Fruit fly (Drosophila melanogaster) whole organism, embryonic: ENCODE measurements around the gene CG10863.

Source experiments
- Abd-B ChIP-seq: fragments of 200-800 bp; sonication (Bioruptor generic); optimal IDR thresholded peaks from 2 replicates; lab custom pipeline; 2018; ENCODE audit warnings: missing biosample characterization, mild to moderate bottlenecking, missing genetic modification characterization, moderate library complexity
- Asciz ChIP-seq: fragments of 200-800 bp; sonication (Bioruptor generic); optimal IDR thresholded peaks from 2 replicates; lab custom pipeline; 2017; ENCODE audit warnings: missing biosample characterization, mild to moderate bottlenecking, missing genetic modification characterization, missing genetic modification reagents
- Awh ChIP-seq: fragments of 200-800 bp; sonication (Bioruptor generic); IDR thresholded peaks from 2 replicates; pipeline ENCODE4, ENCODE4 v1.3.6; 2022; ENCODE audit warnings: missing biosample characterization, missing genetic modification characterization
- CG10147 ChIP-seq: fragments of 200-800 bp; sonication (Bioruptor generic); optimal IDR thresholded peaks from 2 replicates; lab custom pipeline; 2019; ENCODE audit warnings: missing biosample characterization, mild to moderate bottlenecking, missing genetic modification characterization, moderate library complexity
- CG10321 ChIP-seq: fragments of 200-800 bp; sonication (Bioruptor generic); IDR thresholded peaks from 2 replicates; pipeline ENCODE4 v1.3.6; 2022; ENCODE audit warnings: missing biosample characterization, missing genetic modification characterization
- CG11723 ChIP-seq: fragments of 200-800 bp; sonication (Bioruptor generic); optimal IDR thresholded peaks from 2 replicates; lab custom pipeline; 2017; ENCODE audit warnings: missing biosample characterization, mild to moderate bottlenecking, missing genetic modification characterization
- CG14667 ChIP-seq: fragments of 200-800 bp; sonication (Bioruptor generic); IDR thresholded peaks from 2 replicates; pipeline ENCODE4 v1.3.6; 2022; ENCODE audit warnings: missing biosample characterization, missing genetic modification characterization
- CG14860 ChIP-seq: fragments of 200-800 bp; sonication (Bioruptor generic); IDR thresholded peaks from 3 replicates; pipeline ENCODE4 v1.3.6; 2022; ENCODE audit warnings: missing biosample characterization, missing genetic modification characterization; ENCODE audit not compliant: partially characterized antibody
- CG1603 ChIP-seq: fragments of 200-800 bp; sonication (Bioruptor generic); optimal IDR thresholded peaks from 2 replicates; lab custom pipeline; 2019; ENCODE audit warnings: missing biosample characterization, mild to moderate bottlenecking, missing genetic modification characterization, moderate library complexity
- CG1647 ChIP-seq: fragments of 200-800 bp; sonication (Bioruptor generic); optimal IDR thresholded peaks from 3 replicates; lab custom pipeline; 2016; ENCODE audit warnings: missing biosample characterization, missing genetic modification characterization
- CG17186 ChIP-seq: fragments of 200-800 bp; sonication (Bioruptor generic); optimal IDR thresholded peaks from 3 replicates; lab custom pipeline; 2017; ENCODE audit warnings: missing biosample characterization, missing genetic modification reagents, missing genetic modification characterization
- CG17568 ChIP-seq: fragments of 200-800 bp; sonication (Bioruptor generic); optimal IDR thresholded peaks from 2 replicates; lab custom pipeline; 2018; ENCODE audit warnings: missing biosample characterization, mild to moderate bottlenecking, missing genetic modification characterization, moderate library complexity
- CG17829 ChIP-seq: fragments of 200-800 bp; optimal IDR thresholded peaks from 2 replicates; lab custom pipeline; 2019; ENCODE audit warnings: missing biosample characterization, mild to moderate bottlenecking, missing genetic modification characterization, moderate library complexity
- CG1792 ChIP-seq: fragments of 200-800 bp; sonication (Bioruptor generic); optimal IDR thresholded peaks from 2 replicates; lab custom pipeline; 2016; ENCODE audit warnings: missing biosample characterization, missing genetic modification characterization
- CG2889 ChIP-seq: fragments of 200-800 bp; sonication (Bioruptor generic); IDR thresholded peaks from 3 replicates; pipeline ENCODE4 v1.3.6; 2022; ENCODE audit warnings: missing biosample characterization, missing genetic modification characterization
- CG31224 ChIP-seq: fragments of 200-800 bp; sonication (Bioruptor generic); IDR thresholded peaks from 2 replicates; pipeline ENCODE4 v1.3.6; 2022; ENCODE audit warnings: missing biosample characterization, missing genetic modification characterization
- CG4282 ChIP-seq: fragments of 200-800 bp; sonication (Bioruptor generic); optimal IDR thresholded peaks from 2 replicates; lab custom pipeline; 2016; ENCODE audit warnings: missing biosample characterization, missing genetic modification characterization
- CG6175 ChIP-seq: fragments of 200-800 bp; sonication (Bioruptor generic); IDR thresholded peaks from 3 replicates; pipeline ENCODE4 v1.3.6; 2022; ENCODE audit warnings: missing biosample characterization, missing genetic modification characterization
- CG6654 ChIP-seq: fragments of 200-800 bp; sonication (Bioruptor generic); optimal IDR thresholded peaks from 2 replicates; lab custom pipeline; 2017; ENCODE audit warnings: missing biosample characterization, mild to moderate bottlenecking, missing genetic modification characterization
- CG7987 ChIP-seq: fragments of 200-800 bp; sonication (Bioruptor generic); optimal IDR thresholded peaks from 2 replicates; lab custom pipeline; 2018; ENCODE audit warnings: missing biosample characterization, mild to moderate bottlenecking, missing genetic modification characterization, moderate library complexity
- CG9609 ChIP-seq: fragments of 200-800 bp; sonication (Bioruptor generic); optimal IDR thresholded peaks from 3 replicates; lab custom pipeline; 2016; ENCODE audit warnings: missing biosample characterization, missing genetic modification characterization
- CHES-1-like ChIP-seq: fragments of 200-800 bp; sonication (Bioruptor generic); optimal IDR thresholded peaks from 2 replicates; lab custom pipeline; 2016; ENCODE audit warnings: missing biosample characterization, missing genetic modification characterization
- CTCF ChIP-seq: fragments of 200-800 bp; sonication (Bioruptor generic); optimal IDR thresholded peaks from 2 replicates; lab custom pipeline; 2017; ENCODE audit warnings: missing biosample characterization, mild to moderate bottlenecking, missing genetic modification characterization, moderate library complexity
- CkIIα-i1 ChIP-seq: fragments of 200-800 bp; sonication (Bioruptor generic); IDR thresholded peaks from 2 replicates; pipeline ENCODE4 v1.3.6; 2022; ENCODE audit warnings: missing biosample characterization, missing genetic modification characterization
- CrebB ChIP-seq: fragments of 200-800 bp; sonication (Bioruptor generic); optimal IDR thresholded peaks from 3 replicates; lab custom pipeline; 2018; ENCODE audit warnings: missing biosample characterization, mild to moderate bottlenecking, missing genetic modification characterization
- Dek ChIP-seq: fragments of 200-800 bp; sonication (Bioruptor generic); optimal IDR thresholded peaks from 3 replicates; lab custom pipeline; 2019; ENCODE audit warnings: missing biosample characterization, mild to moderate bottlenecking, missing genetic modification characterization, moderate library complexity
- Doc3 ChIP-seq: fragments of 200-800 bp; sonication (Bioruptor generic); IDR thresholded peaks from 3 replicates; pipeline ENCODE4 v1.3.6; 2022; ENCODE audit warnings: missing biosample characterization, missing genetic modification characterization; ENCODE audit not compliant: partially characterized antibody
- HmgD ChIP-seq: fragments of 200-800 bp; sonication (Bioruptor generic); optimal IDR thresholded peaks from 3 replicates; lab custom pipeline; 2016; ENCODE audit warnings: missing biosample characterization, missing genetic modification characterization
- NK7.1 ChIP-seq: fragments of 200-800 bp; sonication (Bioruptor generic); optimal IDR thresholded peaks from 3 replicates; lab custom pipeline; 2016; ENCODE audit warnings: missing biosample characterization, missing genetic modification characterization
- Ravus ChIP-seq: fragments of 200-800 bp; sonication (Bioruptor generic); IDR thresholded peaks from 2 replicates; pipeline ENCODE4 v1.3.6; 2022; ENCODE audit warnings: missing biosample characterization, missing genetic modification characterization
- Sox100B ChIP-seq: fragments of 200-800 bp; sonication (Bioruptor generic); optimal IDR thresholded peaks from 3 replicates; lab custom pipeline; 2018; ENCODE audit warnings: missing biosample characterization, mild to moderate bottlenecking, missing genetic modification characterization
- Sox102F ChIP-seq: fragments of 200-800 bp; sonication (Bioruptor generic); optimal IDR thresholded peaks from 2 replicates; lab custom pipeline; 2018; ENCODE audit warnings: missing biosample characterization, mild to moderate bottlenecking, missing genetic modification characterization, moderate library complexity
- Xrp1 ChIP-seq: fragments of 200-800 bp; sonication (Bioruptor generic); IDR thresholded peaks from 2 replicates; pipeline ENCODE4 v1.3.6; 2022; ENCODE audit warnings: missing biosample characterization, missing genetic modification characterization
- aop ChIP-seq: fragments of 200-800 bp; sonication (Bioruptor generic); IDR thresholded peaks from 2 replicates; pipeline ENCODE4 v1.3.6; 2022; ENCODE audit warnings: missing biosample characterization, missing genetic modification characterization
- cg ChIP-seq: fragments of 200-800 bp; sonication (Bioruptor generic); optimal IDR thresholded peaks from 3 replicates; lab custom pipeline; 2019; ENCODE audit warnings: missing biosample characterization, mild to moderate bottlenecking, missing genetic modification characterization, moderate library complexity
- croc ChIP-seq: fragments of 200-800 bp; sonication (Bioruptor generic); conservative IDR thresholded peaks from 3 replicates; pipeline ENCODE4 v1.3.6; 2022; ENCODE audit warnings: missing biosample characterization, missing genetic modification characterization
- danr ChIP-seq: fragments of 200-800 bp; sonication (Bioruptor generic); IDR thresholded peaks from 2 replicates; pipeline ENCODE4 v1.3.6; 2022; ENCODE audit warnings: missing biosample characterization, missing genetic modification characterization
- ftz-f1 ChIP-seq: fragments of 200-800 bp; sonication (Bioruptor generic); optimal IDR thresholded peaks from 2 replicates; lab custom pipeline; 2016; ENCODE audit warnings: missing biosample characterization, missing genetic modification characterization
- gcm ChIP-seq: fragments of 200-800 bp; sonication (Bioruptor generic); optimal IDR thresholded peaks from 2 replicates; lab custom pipeline; 2019; ENCODE audit warnings: missing biosample characterization, mild to moderate bottlenecking, missing genetic modification characterization, moderate library complexity
- gcm2 ChIP-seq: fragments of 200-800 bp; sonication (Bioruptor generic); optimal IDR thresholded peaks from 2 replicates; lab custom pipeline; 2016; ENCODE audit warnings: missing biosample characterization, missing genetic modification characterization
- jing ChIP-seq: fragments of 200-800 bp; sonication (Bioruptor generic); optimal IDR thresholded peaks from 2 replicates; lab custom pipeline; 2018; ENCODE audit warnings: missing biosample characterization, mild to moderate bottlenecking, missing genetic modification characterization
- jumu ChIP-seq: fragments of 200-800 bp; sonication (Bioruptor generic); optimal IDR thresholded peaks from 3 replicates; lab custom pipeline; 2016; ENCODE audit warnings: missing biosample characterization, missing genetic modification characterization
- nerfin-2 ChIP-seq: fragments of 200-800 bp; sonication (Bioruptor generic); IDR thresholded peaks from 2 replicates; pipeline ENCODE4 v1.3.6; 2022; ENCODE audit warnings: missing biosample characterization, missing genetic modification characterization; ENCODE audit not compliant: partially characterized antibody
- oc ChIP-seq: fragments of 200-800 bp; sonication (Bioruptor generic); optimal IDR thresholded peaks from 2 replicates; lab custom pipeline; 2018; ENCODE audit warnings: missing biosample characterization, mild to moderate bottlenecking, missing genetic modification characterization, moderate library complexity
- odd ChIP-seq: fragments of 200-800 bp; sonication (Bioruptor generic); optimal IDR thresholded peaks from 2 replicates; lab custom pipeline; 2017; ENCODE audit warnings: missing biosample characterization, mild to moderate bottlenecking, missing genetic modification characterization
- row ChIP-seq: fragments of 200-800 bp; sonication (Bioruptor generic); IDR thresholded peaks from 3 replicates; pipeline ENCODE4 v1.3.6; 2022; ENCODE audit warnings: missing biosample characterization, missing genetic modification characterization
- sens-2 ChIP-seq: fragments of 200-800 bp; sonication (Bioruptor generic); IDR thresholded peaks from 2 replicates; pipeline ENCODE4 v1.3.6; 2022; ENCODE audit warnings: missing biosample characterization, missing genetic modification characterization
- stc ChIP-seq: fragments of 200-800 bp; sonication (Bioruptor generic); IDR thresholded peaks from 2 replicates; pipeline ENCODE4 v1.3.6; 2022; ENCODE audit warnings: missing biosample characterization, missing genetic modification characterization
- tgo ChIP-seq: fragments of 200-800 bp; sonication (Bioruptor generic); IDR thresholded peaks from 3 replicates; pipeline ENCODE4 v1.3.6; 2022; ENCODE audit warnings: missing biosample characterization, missing genetic modification characterization
- unc-4 ChIP-seq: fragments of 200-800 bp; sonication (Bioruptor generic); IDR thresholded peaks from 2 replicates; pipeline ENCODE4 v1.3.6; 2022; ENCODE audit warnings: missing biosample characterization, missing genetic modification characterization; ENCODE audit not compliant: partially characterized antibody
- zen2 ChIP-seq: fragments of 200-800 bp; sonication (Bioruptor generic); IDR thresholded peaks from 3 replicates; pipeline ENCODE4 v1.3.6; 2022; ENCODE audit warnings: missing biosample characterization, missing genetic modification characterization; ENCODE audit not compliant: partially characterized antibody
- zfh1 ChIP-seq: fragments of 200-800 bp; sonication (Bioruptor generic); IDR thresholded peaks from 3 replicates; pipeline ENCODE4 v1.3.6; 2022; ENCODE audit warnings: missing biosample characterization, missing genetic modification characterization

The CG10863 gene

dm6 chr3L:3896553-3897034, 45.7 kb downstream of the CG10863 start, which contains the start of the genes Gr63a and Lamtor4 (continued):
- no peak for TF ChIP-seq zen2 (GFP tag; lab: Robert Waterston, UW)
- TF ChIP-seq cg (GFP tag; lab: Kevin White, UChicago), result no peak
- no peak for TF ChIP-seq Awh (GFP tag; lab: Robert Waterston, UW)
- TF ChIP-seq CG14860 (GFP tag; lab: Robert Waterston, UW), result no peak
- no peak for TF ChIP-seq CG14667 (GFP tag; lab: Robert Waterston, UW)
- TF ChIP-seq gcm, result no peak
- TF ChIP-seq jing (GFP tag; lab: Kevin White, UChicago), result no peak
- TF ChIP-seq croc (GFP tag; lab: Robert Waterston, UW), result no peak
- TF ChIP-seq Abd-B, result no peak
- no peak for TF ChIP-seq HmgD (GFP tag; lab: Kevin White, UChicago)
- no peak for TF ChIP-seq stc
- no peak for TF ChIP-seq CrebB
- no peak for TF ChIP-seq CG1792
- TF ChIP-seq ftz-f1 (GFP tag; lab: Kevin White, UChicago), result peak; percentile 5
- TF ChIP-seq CG1603, result peak; percentile 69
- peak; percentile 10 for TF ChIP-seq CG1647 (GFP tag; lab: Kevin White, UChicago)
- no peak for TF ChIP-seq danr (GFP tag; lab: Robert Waterston, UW)
- TF ChIP-seq NK7.1, result no peak
- TF ChIP-seq CG7987 (GFP tag; lab: Kevin White, UChicago), result peak; percentile 41
- no peak for TF ChIP-seq CTCF
- TF ChIP-seq CG10321 (GFP tag; lab: Robert Waterston, UW), result no peak
- TF ChIP-seq sens-2 (GFP tag; lab: Robert Waterston, UW), result no peak
- no peak for TF ChIP-seq CG11723 (GFP tag; lab: Kevin White, UChicago)
- no peak for TF ChIP-seq CG6175 (GFP tag; lab: Robert Waterston, UW)
- TF ChIP-seq gcm2 (GFP tag; lab: Kevin White, UChicago), result no peak
- TF ChIP-seq CG17186 (GFP tag; lab: Kevin White, UChicago), result peak; percentile 43
- TF ChIP-seq aop (GFP tag; lab: Robert Waterston, UW), result no peak
- TF ChIP-seq CG17568 (GFP tag; lab: Kevin White, UChicago), result no peak
- no peak for TF ChIP-seq row (GFP tag; lab: Robert Waterston, UW)
- no peak for TF ChIP-seq jumu (GFP tag; lab: Kevin White, UChicago)
- TF ChIP-seq Sox102F, result no peak
- TF ChIP-seq CG10147 (GFP tag; lab: Kevin White, UChicago), result no peak
- no peak for TF ChIP-seq unc-4
- no peak for TF ChIP-seq Asciz (GFP tag; lab: Kevin White, UChicago)
- no peak for TF ChIP-seq tgo (GFP tag; lab: Robert Waterston, UW)
- no peak for TF ChIP-seq CG2889
- peak; percentile 37 for TF ChIP-seq CHES-1-like (GFP tag; lab: Kevin White, UChicago)
- TF ChIP-seq Sox100B (GFP tag; lab: Kevin White, UChicago), result no peak
- no peak for TF ChIP-seq odd (GFP tag; lab: Kevin White, UChicago)
- peak; percentile 18 for TF ChIP-seq CG17829 (tag; lab: Kevin White, UChicago)
- TF ChIP-seq oc (tag; lab: Kevin White, UChicago), result no peak
- no peak for TF ChIP-seq Dek
- TF ChIP-seq CkIIα-i1 (GFP tag; lab: Robert Waterston, UW), result no peak
- TF ChIP-seq Xrp1 (GFP tag; lab: Robert Waterston, UW), result no peak
- 0 out of 3 replicates have a peak, but pooled peaks have one; percentile 20 for TF ChIP-seq zfh1 (GFP tag; lab: Robert Waterston, UW)
- no peak for TF ChIP-seq CG6654 (GFP tag; lab: Kevin White, UChicago)
- TF ChIP-seq nerfin-2 (GFP tag; lab: Robert Waterston, UW), result no peak
- no peak for TF ChIP-seq CG4282
- TF ChIP-seq Ravus (GFP tag; lab: Robert Waterston, UW), result no peak
- TF ChIP-seq Doc3 (GFP tag; lab: Robert Waterston, UW), result no peak
- TF ChIP-seq CG31224, result no peak
- no peak for TF ChIP-seq CG9609 (GFP tag; lab: Kevin White, UChicago)
